Worm (Caenorhabditis elegans): ENCODE results near the gene C16A3.2.

The C16A3.2 gene

ce11 chrIII:6380472-6380871 lies 9.2 kb upstream of the C16A3.2 start, which contains the start of gene C16A3.5:
TSS of gene C16A3.5 (plus strand) at chrIII:6380772.
- TF ChIP-seq pha-4 (tag; optimal IDR thresholded peaks at IDR 0.05) (no peak), unc-62 (GFP tag; optimal IDR thresholded peaks at IDR 0.05) (no peak), ham-2 (GFP tag; optimal IDR thresholded peaks at IDR 0.05) (no peak), blmp-1 (tag; optimal IDR thresholded peaks at IDR 0.05) (no peak), tbx-8 (GFP tag; optimal IDR thresholded peaks at IDR 0.05) (no peak), mls-2 (tag; optimal IDR thresholded peaks at IDR 0.05) (no peak), cnd-1 (tag; optimal IDR thresholded peaks at IDR 0.05) (no peak), elt-1 (tag; optimal IDR thresholded peaks at IDR 0.05; ENCODE audit: borderline replicate concordance, insufficient read depth) (no peak), nhr-237 (tag; optimal IDR thresholded peaks at IDR 0.05) (no peak), ces-1 (GFP tag; optimal IDR thresholded peaks at IDR 0.05) (no peak), ztf-11 (tag; optimal IDR thresholded peaks at IDR 0.05) (no peak), nhr-12 (tag; optimal IDR thresholded peaks at IDR 0.05) (no peak), lsy-2 (tag; optimal IDR thresholded peaks at IDR 0.05) (no peak), drap-1 (GFP tag; optimal IDR thresholded peaks at IDR 0.05) (no peak), unc-120 (tag; optimal IDR thresholded peaks at IDR 0.05; ENCODE audit: poor library complexity, severe bottlenecking) (no peak), zip-8 (tag; optimal IDR thresholded peaks at IDR 0.05) (no peak), hlh-1 (tag; optimal IDR thresholded peaks at IDR 0.05) (no peak), nhr-28 (tag; optimal IDR thresholded peaks at IDR 0.05) (no peak), bed-3 (GFP tag; optimal IDR thresholded peaks at IDR 0.05) (no peak), ceh-83 (GFP tag; optimal IDR thresholded peaks at IDR 0.05) (no peak)

ce11 chrIII:6381584-6382391 lies 7.8 kb upstream of the C16A3.2 start, which contains the start of gene znf-622:
TSS of gene znf-622 (plus strand) at chrIII:6381634.
- TF ChIP-seq mab-5 (tag; optimal IDR thresholded peaks at IDR 0.05) (no peak), nhr-12 (tag; optimal IDR thresholded peaks at IDR 0.05) (no peak), unc-39 (tag; optimal IDR thresholded peaks at IDR 0.05) (no peak), flh-1 (GFP tag; optimal IDR thresholded peaks at IDR 0.05) (no peak), cnd-1 (tag; optimal IDR thresholded peaks at IDR 0.05) (no peak), M03D4.4 (tag; optimal IDR thresholded peaks at IDR 0.05) (no peak), nhr-237 (tag; optimal IDR thresholded peaks at IDR 0.05) (no peak), unc-62 (GFP tag; optimal IDR thresholded peaks at IDR 0.05) (no peak), lsy-2 (tag; optimal IDR thresholded peaks at IDR 0.05) (no peak), nhr-76 (tag; optimal IDR thresholded peaks at IDR 0.05) (no peak), ceh-83 (GFP tag; optimal IDR thresholded peaks at IDR 0.05) (no peak)

ce11 chrIII:6382987-6383602 lies 6.5 kb upstream of the C16A3.2 start, which contains the start of gene let-716:
TSS of gene let-716 (plus strand) at chrIII:6383552.
- TF ChIP-seq M03D4.4 (tag; optimal IDR thresholded peaks at IDR 0.05) (no peak), lsy-2 (tag; optimal IDR thresholded peaks at IDR 0.05) (peak; percentile 95)

DNA sequence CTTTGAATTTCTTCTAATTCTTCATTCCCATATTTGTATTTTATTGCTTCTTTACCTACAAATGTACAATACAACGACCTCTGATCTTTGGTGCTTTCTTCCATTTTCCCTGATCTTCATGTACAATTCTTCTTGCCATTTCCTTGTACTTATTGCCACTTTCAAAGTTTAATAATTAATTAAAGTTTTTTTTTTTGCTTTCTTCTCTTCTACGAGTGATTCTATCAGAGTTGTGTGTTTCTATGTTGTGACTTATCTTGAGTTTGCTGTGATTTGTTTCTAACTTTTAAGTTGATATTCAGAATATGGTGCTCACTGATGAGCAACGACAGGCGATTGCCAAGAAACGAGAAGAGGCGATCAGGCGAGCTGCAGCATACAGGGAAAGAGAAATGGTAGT lies 1.0 kb downstream of the C16A3.2 start, which contains the start of gene smrc-1:
Gene smrc-1 (plus strand): TSS at position 301 of the 400 bp plus-strand sequence.
- no peak for TF ChIP-seq snpc-4 (tag; optimal IDR thresholded peaks at IDR 0.05)
- TF ChIP-seq lin-32 (GFP tag; optimal IDR thresholded peaks at IDR 0.05) = no peak
- no peak for TF ChIP-seq flh-1 (GFP tag; optimal IDR thresholded peaks at IDR 0.05)
- TF ChIP-seq ceh-39 (tag; optimal IDR thresholded peaks at IDR 0.05) = no peak
- no peak for TF ChIP-seq M03D4.4 (tag; optimal IDR thresholded peaks at IDR 0.05)
- TF ChIP-seq unc-39 (tag; optimal IDR thresholded peaks at IDR 0.05) = no peak
- TF ChIP-seq elt-3 (tag; optimal IDR thresholded peaks at IDR 0.05) = no peak
- TF ChIP-seq elt-1 (tag; optimal IDR thresholded peaks at IDR 0.05; ENCODE audit: borderline replicate concordance, insufficient read depth) = no peak
- no peak for TF ChIP-seq ztf-11 (tag; optimal IDR thresholded peaks at IDR 0.05)
- TF ChIP-seq mep-1 (tag; optimal IDR thresholded peaks at IDR 0.05) = no peak
- TF ChIP-seq mab-5 (tag; optimal IDR thresholded peaks at IDR 0.05) = no peak
- TF ChIP-seq lin-13 (tag; optimal IDR thresholded peaks at IDR 0.05) = no peak
- TF ChIP-seq nhr-76 (tag; optimal IDR thresholded peaks at IDR 0.05) = no peak
- TF ChIP-seq ham-2 (GFP tag; optimal IDR thresholded peaks at IDR 0.05) = no peak
- no peak for TF ChIP-seq nhr-2 (tag; optimal IDR thresholded peaks at IDR 0.05)
- no peak for TF ChIP-seq hlh-1 (tag; optimal IDR thresholded peaks at IDR 0.05)
- TF ChIP-seq mls-2 (tag; optimal IDR thresholded peaks at IDR 0.05) = no peak
- TF ChIP-seq ces-1 (GFP tag; optimal IDR thresholded peaks at IDR 0.05) = no peak
- TF ChIP-seq tbx-8 (GFP tag; optimal IDR thresholded peaks at IDR 0.05) = no peak
- no peak for TF ChIP-seq sem-2 (GFP tag; optimal IDR thresholded peaks at IDR 0.05)
